Worm (Caenorhabditis elegans) whole organism, L3 larva: ENCODE measurements around the gene slc-25A10.
A peak's percentile ranks its signal among the peaks of the same experiment; 100 is the strongest.

Experiments
- ceh-16 ChIP-seq: sonication (generic microtip); optimal IDR thresholded peaks from 2 replicates; lab custom pipeline; 2017; ENCODE audit warnings: missing biosample characterization, missing genetic modification characterization
- elt-3 ChIP-seq, 3 experiments: fragments of 150-350 bp in 1 of 3; sonication (generic microtip) in 2 of 3; optimal IDR thresholded peaks; 2 replicates in 2 of 3; 4 replicates in 1 of 3; lab custom pipeline; 2014 to 2017; ENCODE audit warnings: missing biosample characterization in 3 of 3, missing genetic modification characterization in 3 of 3
- eor-1 ChIP-seq, 2 experiments: fragments of 150-350 bp; optimal IDR thresholded peaks; 2 replicates each; lab custom pipeline; 2014 to 2018; ENCODE audit warnings: missing biosample characterization in 2 of 2, missing genetic modification characterization in 2 of 2
- mml-1 ChIP-seq: fragments of 150-350 bp; sonication (generic microtip); optimal IDR thresholded peaks from 3 replicates; lab custom pipeline; 2014; ENCODE audit warnings: missing biosample characterization, missing genetic modification characterization
- nhr-11 ChIP-seq: fragments of 150-350 bp; optimal IDR thresholded peaks from 2 replicates; lab custom pipeline; 2014; ENCODE audit warnings: missing biosample characterization, missing genetic modification characterization
- pha-4 ChIP-seq: fragments of 150-350 bp; optimal IDR thresholded peaks from 2 replicates; lab custom pipeline; 2014; ENCODE audit warnings: missing biosample characterization, missing genetic modification reagents, missing genetic modification characterization
- unc-39 ChIP-seq: sonication (generic microtip); optimal IDR thresholded peaks from 4 replicates; lab custom pipeline; 2017; ENCODE audit warnings: missing biosample characterization, missing genetic modification characterization
- ztf-11 ChIP-seq: fragments of 150-350 bp; optimal IDR thresholded peaks from 2 replicates; lab custom pipeline; 2014; ENCODE audit warnings: missing biosample characterization, missing genetic modification characterization
- ztf-4 ChIP-seq: fragments of 150-350 bp; optimal IDR thresholded peaks from 2 replicates; lab custom pipeline; 2014; ENCODE audit warnings: missing biosample characterization, missing genetic modification characterization

ce11 chrX:6761688-6762185 lies 36.3 kb upstream of the slc-25A10 start, which contains the start of gene abts-4:
- TF ChIP-seq ztf-4 (tag; lab: Kevin White, UChicago) (no peak), pha-4 (tag; lab: Kevin White, UChicago) (peak; percentile 35), elt-3 (tag; optimal IDR thresholded peaks at IDR 0.05; lab: Kevin White, UChicago) (no peak), eor-1 (tag; optimal IDR thresholded peaks at IDR 0.05; lab: Kevin White, UChicago) (no peak), unc-39 (tag; lab: Kevin White, UChicago) (no peak), mml-1 (no peak), ceh-16 (no peak), nhr-11 (tag; lab: Kevin White, UChicago) (no peak), ztf-11 (no peak)
